Fruit fly (Drosophila melanogaster) whole organism, embryonic: Measurements from ENCODE around the gene TwdlJ.

Source experiments
- Asciz ChIP-seq: fragments of 200-800 bp; sonication (Bioruptor generic); optimal IDR thresholded peaks from 2 replicates; lab custom pipeline; 2017; ENCODE audit warnings: missing biosample characterization, mild to moderate bottlenecking, missing genetic modification characterization, missing genetic modification reagents
- CG10209 ChIP-seq: fragments of 200-800 bp; sonication (Bioruptor generic); optimal IDR thresholded peaks from 3 replicates; lab custom pipeline; 2017; ENCODE audit warnings: missing biosample characterization, mild to moderate bottlenecking, missing genetic modification characterization, missing genetic modification reagents
- CG10366 ChIP-seq: fragments of 200-800 bp; sonication (Bioruptor generic); IDR thresholded peaks from 2 replicates; pipeline ENCODE4 v1.3.6; 2022; ENCODE audit warnings: missing biosample characterization, missing genetic modification characterization
- CG11723 ChIP-seq: fragments of 200-800 bp; sonication (Bioruptor generic); optimal IDR thresholded peaks from 2 replicates; lab custom pipeline; 2017; ENCODE audit warnings: missing biosample characterization, mild to moderate bottlenecking, missing genetic modification characterization
- CG15011 ChIP-seq: fragments of 200-800 bp; sonication (Bioruptor generic); optimal IDR thresholded peaks from 3 replicates; lab custom pipeline; 2018; ENCODE audit warnings: missing biosample characterization, mild to moderate bottlenecking, missing genetic modification characterization
- CG17359 ChIP-seq: fragments of 200-800 bp; sonication (Bioruptor generic); optimal IDR thresholded peaks from 3 replicates; lab custom pipeline; 2018; ENCODE audit warnings: missing biosample characterization, mild to moderate bottlenecking, missing genetic modification characterization, moderate library complexity
- CG18262 ChIP-seq: fragments of 200-800 bp; optimal IDR thresholded peaks from 3 replicates; lab custom pipeline; 2019; ENCODE audit warnings: missing biosample characterization, mild to moderate bottlenecking, missing genetic modification characterization, moderate library complexity
- CG18476 ChIP-seq: fragments of 200-800 bp; sonication (Bioruptor generic); optimal IDR thresholded peaks from 2 replicates; lab custom pipeline; 2016; ENCODE audit warnings: missing biosample characterization, mild to moderate bottlenecking, missing genetic modification characterization
- CG18619 ChIP-seq: fragments of 200-800 bp; sonication (Bioruptor generic); optimal IDR thresholded peaks from 3 replicates; lab custom pipeline; 2017; ENCODE audit warnings: missing biosample characterization, mild to moderate bottlenecking, missing genetic modification characterization
- CG2120 ChIP-seq: fragments of 200-800 bp; sonication (Bioruptor generic); optimal IDR thresholded peaks from 3 replicates; lab custom pipeline; 2016; ENCODE audit warnings: missing biosample characterization, missing genetic modification characterization
- CG3163 ChIP-seq: fragments of 200-800 bp; sonication (Bioruptor generic); optimal IDR thresholded peaks from 3 replicates; lab custom pipeline; 2016; ENCODE audit warnings: missing biosample characterization, missing genetic modification characterization
- CG3407 ChIP-seq: fragments of 200-800 bp; sonication (Bioruptor generic); optimal IDR thresholded peaks from 2 replicates; lab custom pipeline; 2018; ENCODE audit warnings: missing biosample characterization, mild to moderate bottlenecking, missing genetic modification characterization
- CG4282 ChIP-seq: fragments of 200-800 bp; sonication (Bioruptor generic); optimal IDR thresholded peaks from 2 replicates; lab custom pipeline; 2016; ENCODE audit warnings: missing biosample characterization, missing genetic modification characterization
- CG4820 ChIP-seq: fragments of 200-800 bp; sonication (Bioruptor generic); optimal IDR thresholded peaks from 3 replicates; lab custom pipeline; 2016; ENCODE audit warnings: missing biosample characterization, missing genetic modification characterization
- CG7963 ChIP-seq: fragments of 200-800 bp; sonication (Bioruptor generic); IDR thresholded peaks from 3 replicates; pipeline ENCODE4 v1.3.6; 2022; ENCODE audit warnings: missing biosample characterization, missing genetic modification characterization; ENCODE audit not compliant: partially characterized antibody
- CG8478 ChIP-seq: fragments of >200 bp; optimal IDR thresholded peaks from 2 replicates; lab custom pipeline; 2018
- CG8944 ChIP-seq: fragments of 200-800 bp; sonication (Bioruptor generic); optimal IDR thresholded peaks from 3 replicates; lab custom pipeline; 2016; ENCODE audit warnings: missing biosample characterization, missing genetic modification characterization
- CG9609 ChIP-seq: fragments of 200-800 bp; sonication (Bioruptor generic); optimal IDR thresholded peaks from 3 replicates; lab custom pipeline; 2016; ENCODE audit warnings: missing biosample characterization, missing genetic modification characterization
- D19B ChIP-seq: fragments of 200-800 bp; sonication (Bioruptor generic); optimal IDR thresholded peaks from 2 replicates; lab custom pipeline; 2017; ENCODE audit warnings: missing biosample characterization, mild to moderate bottlenecking, missing genetic modification characterization
- Dfd ChIP-seq, 2 experiments: fragments of >200 bp; optimal IDR thresholded peaks; 2 replicates each; lab custom pipeline; 2017; ENCODE audit warnings: missing biosample characterization in 2 of 2, missing genetic modification characterization in 2 of 2
- E2f1 ChIP-seq: fragments of 200-800 bp; sonication (Bioruptor generic); IDR thresholded peaks from 2 replicates; pipeline ENCODE4 v1.3.6; 2022; ENCODE audit warnings: missing biosample characterization, missing genetic modification characterization
- Elba2 ChIP-seq: fragments of 200-800 bp; sonication (Bioruptor generic); optimal IDR thresholded peaks from 3 replicates; lab custom pipeline; 2016; ENCODE audit warnings: missing biosample characterization, missing genetic modification characterization
- Fer1 ChIP-seq: fragments of 200-800 bp; sonication (Bioruptor generic); optimal IDR thresholded peaks from 2 replicates; lab custom pipeline; 2017; ENCODE audit warnings: missing biosample characterization, mild to moderate bottlenecking, missing genetic modification characterization
- HmgD ChIP-seq: fragments of 200-800 bp; sonication (Bioruptor generic); optimal IDR thresholded peaks from 3 replicates; lab custom pipeline; 2016; ENCODE audit warnings: missing biosample characterization, missing genetic modification characterization
- Hr51 ChIP-seq, 2 experiments: fragments of 200-800 bp; sonication (Bioruptor generic); optimal IDR thresholded peaks; 2 replicates in 1 of 2; 3 replicates in 1 of 2; lab custom pipeline; 2016 to 2018; ENCODE audit warnings: missing biosample characterization in 2 of 2, missing genetic modification characterization in 2 of 2, mild to moderate bottlenecking in 1 of 2, moderate library complexity in 1 of 2
- Lim3 ChIP-seq: fragments of 200-800 bp; sonication (Bioruptor generic); IDR thresholded peaks from 2 replicates; pipeline ENCODE4 v1.3.6; 2022; ENCODE audit warnings: missing biosample characterization, missing genetic modification characterization
- MESR4 ChIP-seq: fragments of 200-800 bp; sonication (Bioruptor generic); optimal IDR thresholded peaks from 2 replicates; lab custom pipeline; 2018; ENCODE audit warnings: missing biosample characterization, mild to moderate bottlenecking, missing genetic modification characterization, moderate library complexity
- Med ChIP-seq: fragments of 200-800 bp; sonication (Bioruptor generic); peaks from one replicate; lab custom pipeline; 2016; ENCODE audit warnings: missing biosample characterization, missing genetic modification characterization, mild to moderate bottlenecking, inconsistent platforms, moderate library complexity
- Mes4 ChIP-seq: fragments of 200-800 bp; sonication (Bioruptor generic); optimal IDR thresholded peaks from 2 replicates; lab custom pipeline; 2016; ENCODE audit warnings: missing biosample characterization, missing genetic modification characterization
- NC2β ChIP-seq: fragments of 200-800 bp; sonication (Bioruptor generic); optimal IDR thresholded peaks from 2 replicates; lab custom pipeline; 2016; ENCODE audit warnings: missing biosample characterization, missing genetic modification characterization
- NfI ChIP-seq: fragments of 200-800 bp; sonication (Bioruptor generic); optimal IDR thresholded peaks from 3 replicates; lab custom pipeline; 2018; ENCODE audit warnings: missing biosample characterization, mild to moderate bottlenecking, missing genetic modification characterization, moderate library complexity
- Ptx1 ChIP-seq: fragments of 200-800 bp; sonication (Bioruptor generic); IDR thresholded peaks from 2 replicates; pipeline ENCODE4 v1.3.6; 2022; ENCODE audit warnings: missing biosample characterization, missing genetic modification characterization
- Spps ChIP-seq: fragments of 200-800 bp; sonication (Bioruptor generic); optimal IDR thresholded peaks from 2 replicates; lab custom pipeline; 2018; ENCODE audit warnings: missing biosample characterization, mild to moderate bottlenecking, missing genetic modification characterization
- YL-1 ChIP-seq: fragments of 200-800 bp; sonication (Bioruptor generic); optimal IDR thresholded peaks from 3 replicates; lab custom pipeline; 2017; ENCODE audit warnings: missing biosample characterization, mild to moderate bottlenecking, missing genetic modification characterization
- caup ChIP-seq: fragments of 200-800 bp; sonication (Bioruptor generic); optimal IDR thresholded peaks from 3 replicates; lab custom pipeline; 2017; ENCODE audit warnings: missing biosample characterization, mild to moderate bottlenecking, missing genetic modification characterization, moderate library complexity; ENCODE audit not compliant: severe bottlenecking
- ems ChIP-seq: fragments of 200-800 bp; sonication (Bioruptor generic); optimal IDR thresholded peaks from 3 replicates; lab custom pipeline; 2016; ENCODE audit warnings: missing biosample characterization, missing genetic modification characterization
- eyg ChIP-seq: fragments of 200-800 bp; sonication (Bioruptor generic); optimal IDR thresholded peaks from 3 replicates; lab custom pipeline; 2016; ENCODE audit warnings: missing biosample characterization, missing genetic modification characterization
- lilli ChIP-seq: fragments of 200-800 bp; sonication (Bioruptor generic); optimal IDR thresholded peaks from 3 replicates; lab custom pipeline; 2016; ENCODE audit warnings: missing biosample characterization, missing genetic modification characterization
- lov ChIP-seq, 2 experiments: fragments of 200-800 bp in 1 of 2; fragments of >200 bp in 1 of 2; sonication (Bioruptor generic) in 1 of 2; IDR thresholded peaks in 1 of 2; optimal IDR thresholded peaks in 1 of 2; 2 replicates in 1 of 2; 3 replicates in 1 of 2; pipeline versions ENCODE4 v1.3.6 to Lab custom; 2017 to 2022; ENCODE audit warnings: missing biosample characterization in 1 of 2, missing genetic modification characterization in 1 of 2
- maf-S ChIP-seq: fragments of 200-800 bp; sonication (Bioruptor generic); optimal IDR thresholded peaks from 2 replicates; lab custom pipeline; 2016; ENCODE audit warnings: missing biosample characterization, missing genetic modification characterization
- prd ChIP-seq, 3 experiments: fragments of >200 bp in 2 of 3; fragments of 200-800 bp in 1 of 3; sonication (Bioruptor generic) in 1 of 3; optimal IDR thresholded peaks in 2 of 3; IDR thresholded peaks in 1 of 3; 2 replicates in 2 of 3; 3 replicates in 1 of 3; pipeline versions ENCODE4 v1.3.6 to Lab custom; 2017 to 2022; ENCODE audit warnings: missing biosample characterization in 1 of 3, missing genetic modification characterization in 1 of 3
- run ChIP-seq: fragments of 200-800 bp; sonication (Bioruptor generic); optimal IDR thresholded peaks from 3 replicates; lab custom pipeline; 2018; ENCODE audit warnings: missing biosample characterization, mild to moderate bottlenecking, missing genetic modification characterization
- sc ChIP-seq, 3 experiments: fragments of >200 bp in 2 of 3; fragments of 200-800 bp in 1 of 3; sonication (Bioruptor generic) in 1 of 3; optimal IDR thresholded peaks; 2 replicates in 2 of 3; 3 replicates in 1 of 3; lab custom pipeline; 2017; ENCODE audit warnings: mild to moderate bottlenecking in 1 of 3, missing biosample characterization in 1 of 3, missing genetic modification characterization in 1 of 3, missing genetic modification reagents in 1 of 3
- sd ChIP-seq: fragments of 200-800 bp; sonication (Bioruptor generic); optimal IDR thresholded peaks from 3 replicates; lab custom pipeline; 2018; ENCODE audit warnings: missing biosample characterization, mild to moderate bottlenecking, missing genetic modification characterization, moderate library complexity
- sim ChIP-seq: fragments of 200-800 bp; sonication (Bioruptor generic); IDR thresholded peaks from 2 replicates; pipeline ENCODE4 v1.3.6; 2022; ENCODE audit warnings: missing biosample characterization, missing genetic modification characterization
- sob ChIP-seq: fragments of 200-800 bp; sonication (Bioruptor generic); IDR thresholded peaks from 2 replicates; pipeline ENCODE4 v1.3.6; 2022; ENCODE audit warnings: missing biosample characterization, missing genetic modification characterization
- tll ChIP-seq, 2 experiments: fragments of 200-800 bp in 1 of 2; fragments of >200 bp in 1 of 2; sonication (Bioruptor generic) in 1 of 2; optimal IDR thresholded peaks; 2 replicates each; lab custom pipeline; 2017 to 2019; ENCODE audit warnings: missing biosample characterization in 2 of 2, missing genetic modification characterization in 2 of 2, mild to moderate bottlenecking in 1 of 2, moderate library complexity in 1 of 2
- tna ChIP-seq: fragments of 200-800 bp; sonication (Bioruptor generic); IDR thresholded peaks from 2 replicates; pipeline ENCODE4 v1.3.6; 2022; ENCODE audit warnings: missing biosample characterization, missing genetic modification characterization; ENCODE audit not compliant: partially characterized antibody
- wor ChIP-seq: fragments of 200-800 bp; sonication (Bioruptor generic); IDR thresholded peaks from 2 replicates; pipeline ENCODE4 v1.3.6; 2022; ENCODE audit warnings: missing biosample characterization, missing genetic modification characterization

Gene TwdlJ

DNA sequence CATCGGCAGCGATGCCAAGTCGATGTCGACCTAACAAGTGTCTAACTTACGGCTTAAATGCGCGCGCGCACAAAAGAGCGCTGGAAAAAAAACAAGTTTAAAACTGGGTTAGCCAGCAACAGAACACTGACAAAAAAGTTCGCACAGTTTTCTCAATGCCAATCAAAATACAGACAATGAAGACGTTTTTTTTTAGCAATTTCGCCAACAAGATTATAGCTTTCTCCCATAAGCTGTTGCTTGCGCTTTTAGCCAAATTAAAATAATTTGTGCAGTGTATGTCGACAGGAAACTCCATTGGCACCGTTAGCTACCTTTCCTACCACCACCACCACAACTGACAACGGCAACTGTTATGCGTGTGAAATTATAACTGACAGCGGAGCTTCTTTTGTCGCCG, 24.9 kb downstream of the TwdlJ start (continued):
- TF ChIP-seq sc (optimal IDR thresholded peaks at IDR 0.05; lab: Kevin White, UChicago) (no peak), sc (GFP tag; optimal IDR thresholded peaks at IDR 0.05; lab: Kevin White, UChicago) (no peak), Spps (tag; lab: Kevin White, UChicago) (no peak), lov (optimal IDR thresholded peaks at IDR 0.05; lab: Kevin White, UChicago) (no peak), lov (GFP tag; IDR thresholded peaks at IDR 0.05; lab: Robert Waterston, UW) (no peak), HmgD (GFP tag; lab: Kevin White, UChicago) (no peak), CG2120 (GFP tag; lab: Kevin White, UChicago) (peak; percentile 59), MESR4 (no peak), CG9609 (GFP tag; lab: Kevin White, UChicago) (peak; percentile 63), caup (GFP tag; lab: Kevin White, UChicago) (peak; percentile 55), CG4282 (no peak), CG11723 (GFP tag; lab: Kevin White, UChicago) (no peak), Ptx1 (GFP tag; lab: Robert Waterston, UW) (peak; percentile 71), CG3407 (GFP tag; lab: Kevin White, UChicago) (peak; percentile 4), Fer1 (GFP tag; lab: Kevin White, UChicago) (peak; percentile 72), CG15011 (GFP tag; lab: Kevin White, UChicago) (no peak), Med (GFP tag; lab: Kevin White, UChicago) (peak; percentile 92), tna (no peak), maf-S (GFP tag; lab: Kevin White, UChicago) (peak; percentile 22), CG18476 (no peak), YL-1 (GFP tag; lab: Kevin White, UChicago) (no peak), sob (GFP tag; lab: Robert Waterston, UW) (peak; percentile 49; the same call in 1 of the 2 replicates), Lim3 (GFP tag; lab: Robert Waterston, UW) (0 out of 2 replicates have a peak, but pooled peaks have one; percentile 6), CG18262 (tag; lab: Kevin White, UChicago) (no peak), wor (GFP tag; lab: Robert Waterston, UW) (peak; percentile 21; the same call in 1 of the 2 replicates), Hr51 (GFP tag; optimal IDR thresholded peaks at IDR 0.05; lab: Kevin White, UChicago) (peak in 1 of 2 experiments; percentile 77), Dfd (GFP tag; optimal IDR thresholded peaks at IDR 0.05; lab: Kevin White, UChicago) (no peak), NC2β (GFP tag; lab: Kevin White, UChicago) (no peak), CG10366 (GFP tag; lab: Robert Waterston, UW) (peak; percentile 56), CG10209 (GFP tag; lab: Kevin White, UChicago) (peak; percentile 55), CG3163 (GFP tag; lab: Kevin White, UChicago) (no peak), prd (optimal IDR thresholded peaks at IDR 0.05; lab: Kevin White, UChicago) (no peak), prd (GFP tag; IDR thresholded peaks at IDR 0.05; lab: Robert Waterston, UW) (peak; percentile 62; the same call in 2 of the 3 replicates), CG8478 (lab: Kevin White, UChicago) (no peak), E2f1 (peak; percentile 69), Elba2 (GFP tag; lab: Kevin White, UChicago) (no peak), sim (GFP tag; lab: Robert Waterston, UW) (0 out of 2 replicates have a peak, but pooled peaks have one; percentile 14), lilli (peak; percentile 61), CG17359 (peak; percentile 65), CG8944 (GFP tag; lab: Kevin White, UChicago) (peak; percentile 7), NfI (GFP tag; lab: Kevin White, UChicago) (peak; percentile 47), CG4820 (GFP tag; lab: Kevin White, UChicago) (peak; percentile 42), run (tag; lab: Kevin White, UChicago) (peak; percentile 27), tll (GFP tag; optimal IDR thresholded peaks at IDR 0.05; lab: Kevin White, UChicago) (no peak), CG18619 (GFP tag; lab: Kevin White, UChicago) (peak; percentile 29), ems (GFP tag; lab: Kevin White, UChicago) (peak; percentile 50), Mes4 (GFP tag; lab: Kevin White, UChicago) (peak; percentile 19), CG7963 (GFP tag; lab: Robert Waterston, UW) (no peak), Asciz (GFP tag; lab: Kevin White, UChicago) (peak; percentile 42), sd (tag; lab: Kevin White, UChicago) (no peak), eyg (GFP tag; lab: Kevin White, UChicago) (peak; percentile 19), D19B (GFP tag; lab: Kevin White, UChicago) (no peak)
